Worm (Caenorhabditis elegans): Measurements from ENCODE around the gene mdt-17.

Gene mdt-17

DNA sequence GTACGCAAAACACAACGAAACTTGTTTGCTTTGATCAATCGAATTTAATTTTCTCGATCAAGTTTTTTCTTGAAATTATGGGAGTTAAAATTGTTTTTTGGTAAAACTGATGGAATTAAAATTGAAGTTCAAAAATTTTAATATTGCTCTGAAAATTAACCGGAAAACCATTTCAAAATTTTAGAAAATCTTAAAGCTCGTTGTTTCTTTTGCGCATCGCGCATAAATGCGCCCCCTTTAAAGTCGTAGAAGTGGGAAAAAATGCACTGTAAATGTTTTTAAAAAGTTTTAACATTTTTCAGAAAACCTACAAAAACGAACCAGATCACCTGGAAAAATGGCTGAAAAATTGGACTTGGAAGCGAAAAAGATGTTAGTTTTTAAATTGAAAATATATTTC is 64.0 kb downstream of the mdt-17 start, which contains the start of gene fbxa-113:
Gene fbxa-113, plus strand, starts transcription at position 301 of the 400 bp plus-strand sequence.
- TF ChIP-seq ceh-16 (tag; optimal IDR thresholded peaks at IDR 0.05) (no peak), unc-62 (GFP tag; optimal IDR thresholded peaks at IDR 0.05) (no peak), aly-2 (tag; optimal IDR thresholded peaks at IDR 0.05) (no peak), fkh-2 (tag; optimal IDR thresholded peaks at IDR 0.05) (no peak), nhr-237 (tag; optimal IDR thresholded peaks at IDR 0.05) (no peak), mdl-1 (tag; optimal IDR thresholded peaks at IDR 0.05) (no peak), sea-2 (GFP tag; optimal IDR thresholded peaks at IDR 0.05) (no peak), pha-4 (tag; optimal IDR thresholded peaks at IDR 0.05) (no peak), elt-3 (tag; optimal IDR thresholded peaks at IDR 0.05) (no peak), unc-39 (tag; optimal IDR thresholded peaks at IDR 0.05) (no peak), elt-2 (tag; optimal IDR thresholded peaks at IDR 0.05) (no peak)

DNA sequence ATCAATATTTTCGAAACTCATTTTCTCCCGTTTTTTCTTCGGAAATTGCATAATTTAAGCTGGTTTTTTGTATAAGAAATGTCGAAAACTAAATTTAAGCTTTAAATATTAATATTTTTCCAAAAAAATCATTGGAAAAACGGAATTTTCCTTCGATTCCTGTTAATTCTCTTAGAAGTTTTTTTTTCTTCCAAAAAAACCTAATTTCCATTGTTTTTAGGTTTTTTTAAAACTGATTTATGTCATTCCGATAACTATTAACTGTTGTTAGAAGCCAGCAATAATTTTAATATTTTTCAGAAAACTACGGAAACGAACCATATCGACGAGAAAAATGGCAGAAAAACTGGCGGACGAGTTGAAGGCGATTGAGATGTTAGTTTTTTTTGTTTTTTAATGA is 65.7 kb downstream of the mdt-17 start, which contains the start of gene fbxa-114:
Gene fbxa-114, plus strand, starts transcription at position 301 of the 400 bp plus-strand sequence.
- TF ChIP-seq nhr-25 (tag; optimal IDR thresholded peaks at IDR 0.05) (no peak), tbx-2 (tag; optimal IDR thresholded peaks at IDR 0.05) (no peak), nfya-1 (tag; optimal IDR thresholded peaks at IDR 0.05; ENCODE audit: insufficient read depth) (no peak), pqm-1 (tag; optimal IDR thresholded peaks at IDR 0.05) (no peak), nhr-237 (tag; optimal IDR thresholded peaks at IDR 0.05) (no peak), egl-5 (tag; optimal IDR thresholded peaks at IDR 0.05) (no peak), elt-2 (tag; optimal IDR thresholded peaks at IDR 0.05) (no peak), pha-4 (tag; optimal IDR thresholded peaks at IDR 0.05) (no peak), jun-1 (tag; optimal IDR thresholded peaks at IDR 0.05) (no peak), nhr-28 (tag; optimal IDR thresholded peaks at IDR 0.05) (no peak)

All from whole organism, L3 larva.